Worm (Caenorhabditis elegans): ENCODE data around the gene R12C12.10.
A peak's percentile ranks its signal among the peaks of the same experiment; 100 is the strongest.
"Not testable (repeated sequence)": the region's sequence is repeated elsewhere in the genome, so short reads cannot be mapped to it uniquely, and the experiment has no call there.

R12C12.10 gene

ce11 chrII:6022596-6022995 lies 20.5 kb downstream of the R12C12.10 start:
- TF ChIP-seq ceh-13 (GFP tag; optimal IDR thresholded peaks at IDR 0.05) (no peak), aly-1 (tag; optimal IDR thresholded peaks at IDR 0.05) (peak; percentile 37)

ce11 chrII:6020353-6020752 lies 22.7 kb downstream of the R12C12.10 start, which contains the start of gene ZK84.1:
Gene ZK84.1 (plus strand): TSS chrII:6020653.
- TF ChIP-seq ceh-36 (tag; optimal IDR thresholded peaks at IDR 0.05) (no peak), F13C5.2 (tag; optimal IDR thresholded peaks at IDR 0.05) (no peak)

ce11 chrII:6016410-6016809 lies 26.7 kb downstream of the R12C12.10 start, which contains the start of gene ZK84.5:
Gene ZK84.5 (minus strand): TSS chrII:6016510.
- TF ChIP-seq aly-1 (tag; optimal IDR thresholded peaks at IDR 0.05), result no peak
- TF ChIP-seq pes-1 (GFP tag; IDR thresholded peaks at IDR 0.05), result no peak
- no peak for TF ChIP-seq sea-1 (GFP tag; conservative IDR thresholded peaks at IDR 0.05)
- no peak for TF ChIP-seq hmbx-1 (tag; optimal IDR thresholded peaks at IDR 0.05)
- no peak for TF ChIP-seq hnd-1 (tag; optimal IDR thresholded peaks at IDR 0.05)
- no peak for TF ChIP-seq hmg-4 (GFP tag; optimal IDR thresholded peaks at IDR 0.05)
- no peak for TF ChIP-seq tra-4 (tag; optimal IDR thresholded peaks at IDR 0.05)
- TF ChIP-seq tbx-37 (GFP tag; conservative IDR thresholded peaks at IDR 0.05), result no peak
- TF ChIP-seq flt-1 (GFP tag; IDR thresholded peaks at IDR 0.05), result no peak
- no peak for TF ChIP-seq tbx-11 (GFP tag; IDR thresholded peaks at IDR 0.05)
- no peak for TF ChIP-seq ceh-13 (GFP tag; optimal IDR thresholded peaks at IDR 0.05)
- no peak for TF ChIP-seq ceh-36 (tag; optimal IDR thresholded peaks at IDR 0.05)
- no peak for TF ChIP-seq ama-1 (optimal IDR thresholded peaks at IDR 0.05)
- TF ChIP-seq scrt-1 (GFP tag; IDR thresholded peaks at IDR 0.05), result no peak
- no peak for TF ChIP-seq B0310.2 (tag; optimal IDR thresholded peaks at IDR 0.05)
- TF ChIP-seq ets-7 (tag; optimal IDR thresholded peaks at IDR 0.05), result no peak
- no peak for TF ChIP-seq F13C5.2 (tag; optimal IDR thresholded peaks at IDR 0.05)

ce11 chrII:6014057-6014456 lies 29.0 kb downstream of the R12C12.10 start, which contains the start of gene ZK84.2:
Gene ZK84.2 (plus strand): TSS chrII:6014357.
- TF ChIP-seq tra-4 (tag; optimal IDR thresholded peaks at IDR 0.05); ama-1 (optimal IDR thresholded peaks at IDR 0.05); scrt-1 (GFP tag; IDR thresholded peaks at IDR 0.05): not testable (repeated sequence)

- TF ChIP-seq scrt-1 (GFP tag; IDR thresholded peaks at IDR 0.05) (no peak), hmg-4 (GFP tag; optimal IDR thresholded peaks at IDR 0.05) (no peak), ceh-36 (tag; optimal IDR thresholded peaks at IDR 0.05) (no peak), tbx-37 (GFP tag; conservative IDR thresholded peaks at IDR 0.05) (no peak), tra-4 (tag; optimal IDR thresholded peaks at IDR 0.05) (no peak), ceh-13 (GFP tag; optimal IDR thresholded peaks at IDR 0.05) (no peak), F13C5.2 (tag; optimal IDR thresholded peaks at IDR 0.05) (no peak), hmbx-1 (tag; optimal IDR thresholded peaks at IDR 0.05) (no peak), pes-1 (GFP tag; IDR thresholded peaks at IDR 0.05) (no peak), ama-1 (optimal IDR thresholded peaks at IDR 0.05) (no peak), tbx-11 (GFP tag; IDR thresholded peaks at IDR 0.05) (no peak), aly-1 (tag; optimal IDR thresholded peaks at IDR 0.05) (no peak)
These were observed 32.5 kb downstream of the R12C12.10 start, which contains the start of gene ins-20 for ce11 chrII:6010544-6010943. Gene ins-20 (plus strand): TSS chrII:6010844.

- TF ChIP-seq tbx-37 (GFP tag; conservative IDR thresholded peaks at IDR 0.05); hmbx-1 (tag; optimal IDR thresholded peaks at IDR 0.05); ceh-13 (GFP tag; optimal IDR thresholded peaks at IDR 0.05): not testable (repeated sequence)
These were observed 34.2 kb downstream of the R12C12.10 start, which contains the start of gene ZK84.4 for ce11 chrII:6008887-6009286. Gene ZK84.4 (minus strand): TSS chrII:6008987.

ce11 chrII:6001004-6001403 lies 42.1 kb downstream of the R12C12.10 start:
- TF ChIP-seq tbx-11 (GFP tag; IDR thresholded peaks at IDR 0.05) (no peak), tra-4 (tag; optimal IDR thresholded peaks at IDR 0.05) (no peak), sea-1 (GFP tag; conservative IDR thresholded peaks at IDR 0.05) (no peak), scrt-1 (GFP tag; IDR thresholded peaks at IDR 0.05) (no peak), ets-7 (tag; optimal IDR thresholded peaks at IDR 0.05) (no peak)

- TF ChIP-seq ceh-13 (GFP tag; optimal IDR thresholded peaks at IDR 0.05), result no peak
These were observed 42.9 kb downstream of the R12C12.10 start, which contains the start of gene ins-6 for ce11 chrII:6000136-6000535. Gene ins-6 (plus strand): TSS chrII:6000436.

- no peak for TF ChIP-seq hmg-4 (GFP tag; optimal IDR thresholded peaks at IDR 0.05)
- no peak for TF ChIP-seq B0310.2 (tag; optimal IDR thresholded peaks at IDR 0.05)
- no peak for TF ChIP-seq aly-1 (tag; optimal IDR thresholded peaks at IDR 0.05)
- TF ChIP-seq sea-1 (GFP tag; conservative IDR thresholded peaks at IDR 0.05), result no peak
- TF ChIP-seq hnd-1 (tag; optimal IDR thresholded peaks at IDR 0.05), result no peak
- no peak for TF ChIP-seq tbx-11 (GFP tag; IDR thresholded peaks at IDR 0.05)
- no peak for TF ChIP-seq flt-1 (GFP tag; IDR thresholded peaks at IDR 0.05)
- TF ChIP-seq tra-4 (tag; optimal IDR thresholded peaks at IDR 0.05), result no peak
- no peak for TF ChIP-seq tbx-37 (GFP tag; conservative IDR thresholded peaks at IDR 0.05)
- TF ChIP-seq hmbx-1 (tag; optimal IDR thresholded peaks at IDR 0.05), result no peak
- TF ChIP-seq ceh-36 (tag; optimal IDR thresholded peaks at IDR 0.05), result no peak
- no peak for TF ChIP-seq pes-1 (GFP tag; IDR thresholded peaks at IDR 0.05)
- no peak for TF ChIP-seq ceh-13 (GFP tag; optimal IDR thresholded peaks at IDR 0.05)
- TF ChIP-seq ets-7 (tag; optimal IDR thresholded peaks at IDR 0.05), result no peak
- TF ChIP-seq F13C5.2 (tag; optimal IDR thresholded peaks at IDR 0.05), result no peak
- no peak for TF ChIP-seq scrt-1 (GFP tag; IDR thresholded peaks at IDR 0.05)
- TF ChIP-seq ama-1 (optimal IDR thresholded peaks at IDR 0.05), result no peak
These were observed 45.8 kb downstream of the R12C12.10 start, which contains the start of gene ins-5 for ce11 chrII:5997257-5997656. Gene ins-5 (plus strand): TSS chrII:5997557.

Data from whole organism, early embryonic.